Worm (Caenorhabditis elegans): ENCODE data around the gene nrps-1.
A peak's percentile ranks its signal among the peaks of the same experiment; 100 is the strongest.

The nrps-1 gene

DNA sequence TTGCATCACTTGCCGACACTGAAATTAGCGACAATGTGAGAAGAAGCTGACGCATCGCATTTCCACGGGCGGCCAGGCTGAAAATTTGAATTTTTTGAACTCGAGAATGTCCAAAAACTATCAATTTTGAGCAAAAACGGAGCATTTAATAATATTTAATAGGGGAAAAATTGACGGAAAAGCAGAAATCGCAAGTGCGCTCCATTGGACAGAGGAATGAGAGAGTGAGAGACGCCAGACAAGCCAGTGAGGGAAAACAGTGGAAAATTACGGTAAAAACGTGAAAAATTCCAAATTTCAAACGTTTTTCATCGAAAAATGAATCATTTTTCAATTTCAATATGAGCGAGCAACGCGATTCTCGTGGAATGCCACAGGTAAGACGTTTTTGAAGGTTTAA is 29.3 kb upstream of the nrps-1 start, which contains the start of the genes Y66D12A.21 and spe-6:
Gene Y66D12A.21 (minus strand): TSS at position 90 of the 400 bp plus-strand sequence.
Gene spe-6 (plus strand): TSS at position 276 of the 400 bp plus-strand sequence.
- TF ChIP-seq dpl-1 (GFP tag; optimal IDR thresholded peaks at IDR 0.05) (no peak), mxl-2 (GFP tag; conservative IDR thresholded peaks at IDR 0.05) (no peak), ceh-28 (tag; optimal IDR thresholded peaks at IDR 0.05) (no peak), nhr-76 (tag; optimal IDR thresholded peaks at IDR 0.05) (no peak), lsy-2 (tag; optimal IDR thresholded peaks at IDR 0.05) (peak in 1 of 2 experiments; percentile 36), tag-97 (GFP tag; IDR thresholded peaks at IDR 0.05) (no peak), lin-38 (GFP tag; IDR thresholded peaks at IDR 0.05) (peak; percentile 87), D1046.2 (GFP tag; IDR thresholded peaks at IDR 0.05) (no peak), arid-1 (GFP tag; conservative IDR thresholded peaks at IDR 0.05) (no peak), attf-4 (tag; optimal IDR thresholded peaks at IDR 0.05) (no peak), nhr-28 (tag; optimal IDR thresholded peaks at IDR 0.05) (no peak), ceh-32 (tag; optimal IDR thresholded peaks at IDR 0.05; ENCODE audit: poor library complexity) (no peak), daf-16 (GFP tag; optimal IDR thresholded peaks at IDR 0.05) (no peak), daf-16 (tag; optimal IDR thresholded peaks at IDR 0.05) (no peak), nhr-41 (GFP tag; IDR thresholded peaks at IDR 0.05) (no peak), F10B5.3 (tag; optimal IDR thresholded peaks at IDR 0.05) (no peak), zfp-2 (tag; optimal IDR thresholded peaks at IDR 0.05) (no peak), ctbp-1 (GFP tag; IDR thresholded peaks at IDR 0.05) (no peak), F49E8.2 (tag; optimal IDR thresholded peaks at IDR 0.05; ENCODE audit: borderline replicate concordance) (no peak), ceh-62 (tag; optimal IDR thresholded peaks at IDR 0.05) (no peak), mes-2 (tag; optimal IDR thresholded peaks at IDR 0.05; ENCODE audit: poor library complexity, severe bottlenecking) (peak; percentile 63), nhr-6 (tag; optimal IDR thresholded peaks at IDR 0.05) (no peak), duxl-1 (tag; optimal IDR thresholded peaks at IDR 0.05; ENCODE audit: poor library complexity) (no peak), fos-1 (tag; optimal IDR thresholded peaks at IDR 0.05) (no peak), unc-130 (GFP tag; optimal IDR thresholded peaks at IDR 0.05) (peak; percentile 4), nhr-11 (tag; optimal IDR thresholded peaks at IDR 0.05) (no peak), nhr-111 (GFP tag; optimal IDR thresholded peaks at IDR 0.05) (no peak), mxl-3 (GFP tag; optimal IDR thresholded peaks at IDR 0.05) (no peak), dmd-9 (GFP tag; IDR thresholded peaks at IDR 0.05) (no peak), nhr-25 (tag; optimal IDR thresholded peaks at IDR 0.05; ENCODE audit: borderline replicate concordance, insufficient read depth) (no peak), ces-1 (GFP tag; optimal IDR thresholded peaks at IDR 0.05) (no peak)

ce11 chrIII:11505621-11506020 is 28.9 kb upstream of the nrps-1 start:
- TF ChIP-seq nhr-77 (tag; optimal IDR thresholded peaks at IDR 0.05), result no peak
- TF ChIP-seq madf-5 (GFP tag; IDR thresholded peaks at IDR 0.05), result 0 out of 4 replicates have a peak, but pooled peaks of 1 of the 2 experiments have one; percentile 8
- TF ChIP-seq aha-1 (tag), result peak; percentile 65
- no peak for TF ChIP-seq dmd-9 (GFP tag; IDR thresholded peaks at IDR 0.05)

ce11 chrIII:11508816-11509215 is 25.7 kb upstream of the nrps-1 start, which contains the start of gene Y66D12A.19:
Gene Y66D12A.19, plus strand, starts transcription at chrIII:11509081.
- peak; percentile 52 for TF ChIP-seq R02D3.7 (tag; optimal IDR thresholded peaks at IDR 0.05)
- peak; percentile 48 for TF ChIP-seq lin-38 (GFP tag; IDR thresholded peaks at IDR 0.05)
- no peak for TF ChIP-seq daf-19 (GFP tag; conservative IDR thresholded peaks at IDR 0.05)

DNA sequence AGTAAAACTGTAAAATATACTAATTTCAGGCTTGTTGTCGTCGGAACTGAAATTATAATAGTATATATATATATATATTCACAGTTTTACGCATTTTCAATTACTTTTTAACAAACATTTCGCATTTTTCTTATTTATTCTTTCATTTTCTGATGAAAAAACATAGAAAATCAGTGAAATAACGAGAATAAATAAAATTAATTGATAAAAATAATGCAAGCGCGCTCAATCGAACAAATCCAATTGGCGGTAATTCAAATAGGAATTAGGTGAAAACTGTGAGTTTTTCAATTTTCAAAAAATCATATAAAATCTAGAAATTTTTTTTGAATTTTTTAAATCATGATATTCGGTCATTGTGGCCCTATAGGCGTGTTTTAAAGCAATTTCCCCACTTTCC is 24.4 kb upstream of the nrps-1 start:
- TF ChIP-seq F49E8.2 (tag; optimal IDR thresholded peaks at IDR 0.05; ENCODE audit: borderline replicate concordance) (no peak), saeg-2 (GFP tag; IDR thresholded peaks at IDR 0.05) (no peak), tag-97 (GFP tag; IDR thresholded peaks at IDR 0.05) (no peak), ceh-44 (GFP tag; IDR thresholded peaks at IDR 0.05) (no peak), mes-2 (tag; optimal IDR thresholded peaks at IDR 0.05; ENCODE audit: poor library complexity, severe bottlenecking) (no peak), lin-15B (tag; optimal IDR thresholded peaks at IDR 0.05) (no peak), dpl-1 (GFP tag; optimal IDR thresholded peaks at IDR 0.05) (no peak), spr-1 (tag; optimal IDR thresholded peaks at IDR 0.05) (no peak), snpc-1.2 (GFP tag; IDR thresholded peaks at IDR 0.05) (no peak), nhr-6 (tag; optimal IDR thresholded peaks at IDR 0.05) (no peak), lim-7 (GFP tag; IDR thresholded peaks at IDR 0.05) (no peak)
